Worm (Caenorhabditis elegans) whole organism, young adult: ENCODE measurements around the gene mom-1.
A peak's percentile ranks its signal among the peaks of the same experiment; 100 is the strongest.

Experiments
- B0019.2 ChIP-seq: fragments of 200-800 bp; sonication (Bioruptor generic); conservative IDR thresholded peaks from 2 replicates; pipeline ENCODE4 v1.3.6; 2022; ENCODE audit warnings: missing genetic modification reagents, missing genetic modification characterization, missing compliant biosample characterization
- D2030.7 ChIP-seq: fragments of 200-800 bp; sonication (Bioruptor generic); IDR thresholded peaks from 2 replicates; pipeline ENCODE4 v1.3.6; 2022; ENCODE audit warnings: missing genetic modification reagents, missing genetic modification characterization, missing compliant biosample characterization
- F22D6.2 ChIP-seq: sonication (generic microtip); optimal IDR thresholded peaks from 2 replicates; lab custom pipeline; 2016; ENCODE audit warnings: mild to moderate bottlenecking, missing genetic modification characterization, missing compliant biosample characterization
- F33H1.4 ChIP-seq: fragments of 200-800 bp; sonication (Bioruptor generic); IDR thresholded peaks from 2 replicates; pipeline ENCODE4 v1.3.6; 2022; ENCODE audit warnings: missing genetic modification reagents, missing genetic modification characterization, missing compliant biosample characterization
- F37B4.10 ChIP-seq: fragments of 200-800 bp; sonication (Bioruptor generic); IDR thresholded peaks from 2 replicates; pipeline ENCODE4 v1.3.6; 2022; ENCODE audit warnings: missing genetic modification characterization, missing compliant biosample characterization
- F39B2.1 ChIP-seq: fragments of 200-800 bp; sonication (Bioruptor generic); IDR thresholded peaks from 2 replicates; pipeline ENCODE4 v1.3.6; 2022; ENCODE audit warnings: missing genetic modification reagents, missing genetic modification characterization, missing compliant biosample characterization
- F52B5.7 ChIP-seq: sonication (generic microtip); optimal IDR thresholded peaks from 2 replicates; lab custom pipeline; 2016; ENCODE audit warnings: mild to moderate bottlenecking, missing genetic modification characterization, missing compliant biosample characterization
- F57C9.4 ChIP-seq: sonication (generic microtip); optimal IDR thresholded peaks from 2 replicates; lab custom pipeline; 2017; ENCODE audit warnings: mild to moderate bottlenecking, missing genetic modification characterization, missing compliant biosample characterization
- Y53F4B.3 ChIP-seq: fragments of 200-800 bp; sonication (Bioruptor generic); IDR thresholded peaks from 2 replicates; pipeline ENCODE4 v1.3.6; 2022; ENCODE audit warnings: missing genetic modification reagents, missing genetic modification characterization, missing compliant biosample characterization
- Y79H2A.3 ChIP-seq: fragments of 200-800 bp; sonication (Bioruptor generic); conservative IDR thresholded peaks from 2 replicates; pipeline ENCODE4 v1.3.6; 2022; ENCODE audit warnings: missing genetic modification reagents, missing genetic modification characterization, missing compliant biosample characterization
- ama-1 ChIP-seq, 3 experiments: fragments of 150-350 bp in 1 of 3; sonication (generic microtip) in 2 of 3; optimal IDR thresholded peaks; 2 replicates each; lab custom pipeline; 2014 to 2018; ENCODE audit warnings: missing biosample characterization in 2 of 3, missing genetic modification characterization in 2 of 3, missing genetic modification reagents in 2 of 3
- aptf-2 ChIP-seq: fragments of 200-800 bp; sonication (Bioruptor generic); conservative IDR thresholded peaks from 2 replicates; pipeline ENCODE4 v1.3.6; 2022; ENCODE audit warnings: missing genetic modification reagents, missing genetic modification characterization, missing compliant biosample characterization
- attf-3 ChIP-seq: fragments of 200-800 bp; sonication (Bioruptor generic); conservative IDR thresholded peaks from 2 replicates; pipeline ENCODE4 v1.3.6; 2022; ENCODE audit warnings: missing genetic modification reagents, missing genetic modification characterization, missing compliant biosample characterization
- bed-1 ChIP-seq: fragments of 200-800 bp; sonication (Bioruptor generic); IDR thresholded peaks from 2 replicates; pipeline ENCODE4 v1.3.6; 2022; ENCODE audit warnings: missing genetic modification reagents, missing genetic modification characterization, missing compliant biosample characterization
- ccch-3 ChIP-seq: fragments of 200-800 bp; sonication (Bioruptor generic); optimal IDR thresholded peaks from 2 replicates; lab custom pipeline; 2018; ENCODE audit warnings: mild to moderate bottlenecking, missing genetic modification characterization, missing compliant biosample characterization
- chd-7 ChIP-seq: sonication (generic microtip); optimal IDR thresholded peaks from 2 replicates; lab custom pipeline; 2016; ENCODE audit warnings: mild to moderate bottlenecking, missing genetic modification characterization, moderate library complexity, missing compliant biosample characterization
- dox-1 ChIP-seq: fragments of 200-800 bp; sonication (Bioruptor generic); IDR thresholded peaks from 2 replicates; pipeline ENCODE4 v1.3.6; 2022; ENCODE audit warnings: missing genetic modification reagents, missing genetic modification characterization, missing compliant biosample characterization
- efl-1 ChIP-seq: fragments of 150-350 bp; optimal IDR thresholded peaks from 2 replicates; lab custom pipeline; 2014; ENCODE audit warnings: missing biosample characterization, missing genetic modification reagents, missing genetic modification characterization
- let-607 ChIP-seq, 2 experiments: fragments of 200-800 bp in 1 of 2; sonication (Bioruptor generic) in 1 of 2; sonication (generic microtip) in 1 of 2; optimal IDR thresholded peaks; 2 replicates each; lab custom pipeline; 2016 to 2018; ENCODE audit warnings: mild to moderate bottlenecking in 2 of 2, missing compliant biosample characterization in 2 of 2, missing genetic modification characterization in 2 of 2, moderate library complexity in 2 of 2, missing genotype in 1 of 2
- lin-26 ChIP-seq: fragments of 200-800 bp; sonication (Bioruptor generic); IDR thresholded peaks from 2 replicates; pipeline ENCODE4 v1.3.6; 2022; ENCODE audit warnings: missing genetic modification reagents, missing genetic modification characterization, missing compliant biosample characterization
- lsl-1 ChIP-seq: fragments of 200-800 bp; sonication (Bioruptor generic); optimal IDR thresholded peaks from 2 replicates; lab custom pipeline; 2018; ENCODE audit warnings: mild to moderate bottlenecking, missing genetic modification characterization, moderate library complexity, missing compliant biosample characterization
- madf-10 ChIP-seq: sonication (generic microtip); optimal IDR thresholded peaks from 2 replicates; lab custom pipeline; 2016; ENCODE audit warnings: mild to moderate bottlenecking, missing genetic modification characterization, missing compliant biosample characterization
- mel-28 ChIP-seq: sonication (generic microtip); optimal IDR thresholded peaks from 2 replicates; lab custom pipeline; 2016; ENCODE audit warnings: borderline replicate concordance, mild to moderate bottlenecking, missing genetic modification characterization, missing compliant biosample characterization
- mxl-1 ChIP-seq: sonication (generic microtip); optimal IDR thresholded peaks from 2 replicates; lab custom pipeline; 2016; ENCODE audit warnings: missing genetic modification characterization, missing compliant biosample characterization
- nfya-1 ChIP-seq: sonication (generic microtip); optimal IDR thresholded peaks from 2 replicates; lab custom pipeline; 2017; ENCODE audit warnings: antibody characterized with exemption, missing compliant biosample characterization, missing genetic modification characterization, borderline replicate concordance; ENCODE audit not compliant: insufficient read depth
- nfyb-1 ChIP-seq: fragments of 200-800 bp; sonication (Bioruptor generic); IDR thresholded peaks from 2 replicates; pipeline ENCODE4 v1.3.6; 2022; ENCODE audit warnings: missing genetic modification reagents, missing genetic modification characterization, missing compliant biosample characterization
- pbrm-1 ChIP-seq: fragments of 200-800 bp; sonication (Bioruptor generic); IDR thresholded peaks from 2 replicates; pipeline ENCODE4 v1.3.6; 2022; ENCODE audit warnings: missing genetic modification reagents, missing genetic modification characterization, missing compliant biosample characterization
- rec-8 ChIP-seq, 2 experiments: sonication (generic microtip); optimal IDR thresholded peaks; 2 replicates each; lab custom pipeline; 2016; ENCODE audit warnings: mild to moderate bottlenecking in 2 of 2, missing genetic modification characterization in 2 of 2, missing genetic modification reagents in 2 of 2, missing genotype in 2 of 2, missing biosample characterization in 1 of 2, missing compliant biosample characterization in 1 of 2, moderate library complexity in 1 of 2
- repo-1 ChIP-seq: sonication (generic microtip); optimal IDR thresholded peaks from 2 replicates; lab custom pipeline; 2017; ENCODE audit warnings: mild to moderate bottlenecking, missing genetic modification characterization, missing compliant biosample characterization
- snpc-1.3 ChIP-seq: sonication (generic microtip); optimal IDR thresholded peaks from 2 replicates; lab custom pipeline; 2017; ENCODE audit warnings: missing genetic modification characterization, mild to moderate bottlenecking, missing compliant biosample characterization, antibody characterized with exemption, moderate library complexity, missing genotype, missing genetic modification reagents; ENCODE audit not compliant: insufficient read depth
- unc-62 ChIP-seq: fragments of 150-350 bp; optimal IDR thresholded peaks from 2 replicates; lab custom pipeline; 2014; ENCODE audit warnings: missing biosample characterization, missing genetic modification reagents, missing genetic modification characterization
- zfh-2 ChIP-seq: fragments of 200-800 bp; sonication (Bioruptor generic); conservative IDR thresholded peaks from 2 replicates; pipeline ENCODE4 v1.3.6; 2022; ENCODE audit warnings: missing genetic modification reagents, missing genetic modification characterization, missing compliant biosample characterization
- zim-3 ChIP-seq: sonication (generic microtip); optimal IDR thresholded peaks from 2 replicates; lab custom pipeline; 2017; ENCODE audit warnings: mild to moderate bottlenecking, missing genetic modification characterization, moderate library complexity, missing compliant biosample characterization
- ztf-18 ChIP-seq: sonication (generic microtip); optimal IDR thresholded peaks from 2 replicates; lab custom pipeline; 2016; ENCODE audit warnings: missing genotype, mild to moderate bottlenecking, missing genetic modification characterization, missing compliant biosample characterization
- ztf-25 ChIP-seq: fragments of 200-800 bp; sonication (Bioruptor generic); IDR thresholded peaks from 2 replicates; pipeline ENCODE4 v1.3.6; 2022; ENCODE audit warnings: missing genetic modification reagents, missing genetic modification characterization, missing compliant biosample characterization
- ztf-26 ChIP-seq: sonication (generic microtip); optimal IDR thresholded peaks from 2 replicates; lab custom pipeline; 2017; ENCODE audit warnings: missing genetic modification characterization, missing compliant biosample characterization
- ztf-28 ChIP-seq: fragments of 200-800 bp; sonication (Bioruptor generic); IDR thresholded peaks from 2 replicates; pipeline ENCODE4 v1.3.6; 2022; ENCODE audit warnings: missing genetic modification reagents, missing genetic modification characterization, missing compliant biosample characterization
- ztf-3 ChIP-seq: fragments of 200-800 bp; sonication (Bioruptor generic); optimal IDR thresholded peaks from 2 replicates; lab custom pipeline; 2018; ENCODE audit warnings: mild to moderate bottlenecking, missing genetic modification characterization, missing compliant biosample characterization
- ztf-6 ChIP-seq: fragments of 200-800 bp; sonication (Bioruptor generic); IDR thresholded peaks from 2 replicates; pipeline ENCODE4 v1.3.6; 2022; ENCODE audit warnings: missing genetic modification reagents, missing genetic modification characterization, missing compliant biosample characterization

mom-1 gene

ce11 chrX:6253899-6254670, 38.8 kb upstream of the mom-1 start (continued):
- TF ChIP-seq B0019.2: no peak
- TF ChIP-seq repo-1 (tag; lab: Kevin White, UChicago): peak; percentile 75
- TF ChIP-seq mxl-1: no peak
- TF ChIP-seq ztf-28 (GFP tag; lab: Robert Waterston, UW): no peak
- no peak for TF ChIP-seq madf-10 (tag; lab: Kevin White, UChicago)
- TF ChIP-seq F52B5.7 (tag; lab: Kevin White, UChicago): peak; percentile 24
- no peak for TF ChIP-seq rec-8 (tag; optimal IDR thresholded peaks at IDR 0.05; lab: Kevin White, UChicago)
- TF ChIP-seq lsl-1 (GFP tag; lab: Kevin White, UChicago): no peak
- no peak for TF ChIP-seq D2030.7
- peak; percentile 46; the same call in 1 of the 2 replicates for TF ChIP-seq Y79H2A.3 (GFP tag; lab: Robert Waterston, UW)
- TF ChIP-seq F22D6.2 (tag; lab: Kevin White, UChicago): peak; percentile 42
- TF ChIP-seq aptf-2 (GFP tag; lab: Robert Waterston, UW): no peak
- no peak; the same call in none of the 2 replicates for TF ChIP-seq nfyb-1 (GFP tag; lab: Robert Waterston, UW)
- TF ChIP-seq mel-28 (tag; lab: Kevin White, UChicago): peak; percentile 67
- no peak for TF ChIP-seq Y53F4B.3 (GFP tag; lab: Robert Waterston, UW)
- peak; percentile 11; the same call in 1 of the 2 replicates for TF ChIP-seq dox-1 (GFP tag; lab: Robert Waterston, UW)
- TF ChIP-seq zim-3: peak; percentile 10
- peak; percentile 1 for TF ChIP-seq unc-62 (GFP tag; lab: Kevin White, UChicago)
- TF ChIP-seq ccch-3: peak; percentile 22
- TF ChIP-seq nfya-1 (tag; lab: Kevin White, UChicago): no peak
- TF ChIP-seq ztf-25 (GFP tag; lab: Robert Waterston, UW): 0 out of 2 replicates have a peak, but pooled peaks have one; percentile 51
- TF ChIP-seq ztf-18 (tag; lab: Kevin White, UChicago): no peak
- peak; percentile 94 for TF ChIP-seq ama-1 (optimal IDR thresholded peaks at IDR 0.05; lab: Kevin White, UChicago)
- no peak for TF ChIP-seq ama-1 (GFP tag; optimal IDR thresholded peaks at IDR 0.05; lab: Kevin White, UChicago)
- TF ChIP-seq let-607 (tag; optimal IDR thresholded peaks at IDR 0.05; lab: Kevin White, UChicago): no peak
- peak; percentile 26 for TF ChIP-seq chd-7 (tag; lab: Kevin White, UChicago)
- no peak for TF ChIP-seq efl-1 (GFP tag; lab: Kevin White, UChicago)
- peak; percentile 78 for TF ChIP-seq zfh-2
- no peak for TF ChIP-seq F33H1.4
- no peak for TF ChIP-seq snpc-1.3
- no peak for TF ChIP-seq pbrm-1 (GFP tag; lab: Robert Waterston, UW)
- TF ChIP-seq attf-3 (GFP tag; lab: Robert Waterston, UW): no peak; the same call in 1 of the 2 replicates
- no peak for TF ChIP-seq bed-1 (GFP tag; lab: Robert Waterston, UW)
- peak; percentile 55 for TF ChIP-seq ztf-3 (GFP tag; lab: Kevin White, UChicago)
- no peak for TF ChIP-seq ztf-6 (GFP tag; lab: Robert Waterston, UW)
- TF ChIP-seq ztf-26 (tag; lab: Kevin White, UChicago): no peak

ce11 chrX:6254671-6255031, 38.3 kb upstream of the mom-1 start:
- TF ChIP-seq ztf-28 (GFP tag; lab: Robert Waterston, UW): no peak
- no peak for TF ChIP-seq F39B2.1
- TF ChIP-seq F57C9.4 (tag; lab: Kevin White, UChicago): no peak
- TF ChIP-seq lsl-1 (GFP tag; lab: Kevin White, UChicago): no peak
- TF ChIP-seq lin-26 (GFP tag; lab: Robert Waterston, UW): no peak
- TF ChIP-seq F37B4.10: no peak
- TF ChIP-seq, all 124 proteins: peak for 0
